Worm (Caenorhabditis elegans) whole organism, L3 larva: ENCODE results near the gene nas-33.

Experiments used
- R02D3.7 ChIP-seq: fragments of 150-350 bp; optimal IDR thresholded peaks from 2 replicates; lab custom pipeline; 2014; ENCODE audit warnings: missing biosample characterization, missing genetic modification characterization
- aly-2 ChIP-seq: fragments of 150-350 bp; optimal IDR thresholded peaks from 2 replicates; lab custom pipeline; 2014; ENCODE audit warnings: missing biosample characterization, missing genetic modification characterization
- ama-1 ChIP-seq: fragments of 150-350 bp; optimal IDR thresholded peaks from 2 replicates; lab custom pipeline; 2018
- ceh-16 ChIP-seq: sonication (generic microtip); optimal IDR thresholded peaks from 2 replicates; lab custom pipeline; 2017; ENCODE audit warnings: missing biosample characterization, missing genetic modification characterization
- ceh-28 ChIP-seq: fragments of 150-350 bp; optimal IDR thresholded peaks from 2 replicates; lab custom pipeline; 2014; ENCODE audit warnings: missing biosample characterization, missing genetic modification reagents, missing genetic modification characterization
- ceh-82 ChIP-seq: fragments of 150-350 bp; optimal IDR thresholded peaks from 2 replicates; lab custom pipeline; 2014; ENCODE audit warnings: missing biosample characterization, missing genetic modification characterization
- ceh-9 ChIP-seq: sonication (generic microtip); optimal IDR thresholded peaks from 2 replicates; lab custom pipeline; 2018; ENCODE audit warnings: missing biosample characterization, missing genetic modification characterization
- daf-12 ChIP-seq: fragments of 150-350 bp; optimal IDR thresholded peaks from 2 replicates; lab custom pipeline; 2014; ENCODE audit warnings: missing biosample characterization, missing genetic modification reagents, missing genetic modification characterization
- egl-5 ChIP-seq: fragments of 150-350 bp; optimal IDR thresholded peaks from 2 replicates; lab custom pipeline; 2017; ENCODE audit warnings: missing biosample characterization, missing genetic modification reagents, missing genetic modification characterization, inconsistent platforms
- elt-1 ChIP-seq: fragments of 150-350 bp; optimal IDR thresholded peaks from 2 replicates; lab custom pipeline; 2014; ENCODE audit warnings: missing biosample characterization, missing genetic modification characterization
- elt-2 ChIP-seq: sonication (generic microtip); optimal IDR thresholded peaks from 2 replicates; lab custom pipeline; 2016; ENCODE audit warnings: missing genetic modification reagents, mild to moderate bottlenecking, missing genetic modification characterization, missing compliant biosample characterization
- fkh-10 ChIP-seq: sonication (generic microtip); optimal IDR thresholded peaks from 2 replicates; lab custom pipeline; 2017; ENCODE audit warnings: missing biosample characterization, missing genetic modification reagents, missing genetic modification characterization
- hmg-11 ChIP-seq: sonication (generic microtip); optimal IDR thresholded peaks from 2 replicates; lab custom pipeline; 2016; ENCODE audit warnings: missing genetic modification characterization, missing compliant biosample characterization
- jun-1 ChIP-seq: fragments of 150-350 bp; optimal IDR thresholded peaks from 2 replicates; lab custom pipeline; 2014; ENCODE audit warnings: missing biosample characterization, missing genetic modification reagents, missing genetic modification characterization
- lsy-12 ChIP-seq: sonication (generic microtip); optimal IDR thresholded peaks from 2 replicates; lab custom pipeline; 2016; ENCODE audit warnings: mild to moderate bottlenecking, missing genetic modification characterization, missing compliant biosample characterization
- mdl-1 ChIP-seq: fragments of 150-350 bp; optimal IDR thresholded peaks from 2 replicates; lab custom pipeline; 2014; ENCODE audit warnings: missing biosample characterization, missing genetic modification characterization
- nfya-1 ChIP-seq: sonication (generic microtip); optimal IDR thresholded peaks from 2 replicates; lab custom pipeline; 2017; ENCODE audit warnings: missing genetic modification characterization, mild to moderate bottlenecking, missing compliant biosample characterization, antibody characterized with exemption, moderate library complexity; ENCODE audit not compliant: insufficient read depth
- nhr-11 ChIP-seq: fragments of 150-350 bp; optimal IDR thresholded peaks from 2 replicates; lab custom pipeline; 2014; ENCODE audit warnings: missing biosample characterization, missing genetic modification characterization
- nhr-12 ChIP-seq: fragments of 150-350 bp; optimal IDR thresholded peaks from 2 replicates; lab custom pipeline; 2014; ENCODE audit warnings: missing biosample characterization, missing genetic modification characterization
- nhr-237 ChIP-seq: fragments of 150-350 bp; optimal IDR thresholded peaks from 2 replicates; lab custom pipeline; 2014; ENCODE audit warnings: missing biosample characterization, missing genetic modification characterization
- nhr-28 ChIP-seq: fragments of 150-350 bp; optimal IDR thresholded peaks from 2 replicates; lab custom pipeline; 2014; ENCODE audit warnings: missing biosample characterization, missing genetic modification characterization
- nhr-43 ChIP-seq: sonication (generic microtip); optimal IDR thresholded peaks from 2 replicates; lab custom pipeline; 2016; ENCODE audit warnings: mild to moderate bottlenecking, missing genetic modification characterization, missing compliant biosample characterization; ENCODE audit not compliant: poor library complexity, severe bottlenecking
- nhr-67 ChIP-seq: fragments of 150-350 bp; optimal IDR thresholded peaks from 2 replicates; lab custom pipeline; 2014; ENCODE audit warnings: missing biosample characterization, missing genetic modification characterization
- nhr-76 ChIP-seq: fragments of 150-350 bp; sonication (generic microtip); optimal IDR thresholded peaks from 5 replicates; lab custom pipeline; 2014; ENCODE audit warnings: missing biosample characterization, missing genetic modification characterization
- nhr-77 ChIP-seq: fragments of 150-350 bp; optimal IDR thresholded peaks from 2 replicates; lab custom pipeline; 2014; ENCODE audit warnings: missing biosample characterization, missing genetic modification characterization
- pqm-1 ChIP-seq: fragments of 150-350 bp; optimal IDR thresholded peaks from 2 replicates; lab custom pipeline; 2017; ENCODE audit warnings: missing biosample characterization, missing genetic modification characterization, inconsistent platforms
- sea-2 ChIP-seq: fragments of 150-350 bp; sonication (generic microtip); optimal IDR thresholded peaks from 4 replicates; lab custom pipeline; 2014; ENCODE audit warnings: missing biosample characterization, missing genetic modification reagents, missing genetic modification characterization
- skn-1 ChIP-seq: fragments of 150-350 bp; optimal IDR thresholded peaks from 2 replicates; lab custom pipeline; 2014; ENCODE audit warnings: missing biosample characterization, missing genetic modification characterization
- snpc-4 ChIP-seq: fragments of 150-350 bp; optimal IDR thresholded peaks from 2 replicates; lab custom pipeline; 2014; ENCODE audit warnings: missing biosample characterization, missing genetic modification characterization
- tbx-2 ChIP-seq: sonication (generic microtip); optimal IDR thresholded peaks from 2 replicates; lab custom pipeline; 2016; ENCODE audit warnings: mild to moderate bottlenecking, missing genetic modification characterization, missing compliant biosample characterization
- unc-39 ChIP-seq: sonication (generic microtip); optimal IDR thresholded peaks from 4 replicates; lab custom pipeline; 2017; ENCODE audit warnings: missing biosample characterization, missing genetic modification characterization
- unc-62 ChIP-seq: fragments of 150-350 bp; sonication (generic microtip); optimal IDR thresholded peaks from 4 replicates; lab custom pipeline; 2014; ENCODE audit warnings: missing biosample characterization, missing genetic modification reagents, missing genetic modification characterization
- zag-1 ChIP-seq: fragments of 150-350 bp; optimal IDR thresholded peaks from 2 replicates; lab custom pipeline; 2014; ENCODE audit warnings: missing biosample characterization, missing genetic modification characterization
- ztf-11 ChIP-seq: fragments of 150-350 bp; optimal IDR thresholded peaks from 2 replicates; lab custom pipeline; 2014; ENCODE audit warnings: missing biosample characterization, missing genetic modification characterization
- ztf-4 ChIP-seq: fragments of 150-350 bp; optimal IDR thresholded peaks from 2 replicates; lab custom pipeline; 2014; ENCODE audit warnings: missing biosample characterization, missing genetic modification characterization

nas-33 gene

DNA sequence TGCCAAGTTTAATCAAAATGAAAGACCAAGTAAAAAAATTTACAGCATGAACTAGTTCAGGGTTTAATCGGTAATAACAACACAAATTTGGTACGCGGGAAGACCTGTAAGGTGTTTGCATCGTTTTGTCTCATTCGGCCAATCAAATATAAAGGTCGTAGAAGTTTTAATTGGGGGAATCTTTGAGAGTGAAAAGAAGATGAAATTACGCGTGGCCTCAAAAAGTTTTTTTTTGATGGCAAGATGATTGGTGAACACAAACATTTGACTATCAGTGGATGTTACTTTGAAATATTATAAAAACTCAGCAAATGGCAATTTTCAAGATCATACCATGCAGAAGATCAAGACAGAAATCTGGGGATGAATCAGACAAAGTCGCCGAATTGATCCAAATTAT, at the start of gene nas-33:
TSS of gene nas-33 (minus strand) at position 101 of the 400 bp plus-strand sequence.
- TF ChIP-seq nhr-11 (tag; lab: Kevin White, UChicago) (no peak), elt-1 (tag; lab: Kevin White, UChicago) (no peak), ama-1 (no peak), jun-1 (tag; lab: Kevin White, UChicago) (no peak), mdl-1 (tag; lab: Kevin White, UChicago) (no peak), nhr-237 (tag; lab: Kevin White, UChicago) (no peak), sea-2 (no peak), snpc-4 (tag; lab: Kevin White, UChicago) (no peak), hmg-11 (tag; lab: Kevin White, UChicago) (no peak), skn-1 (tag; lab: Kevin White, UChicago) (no peak), ztf-4 (tag; lab: Kevin White, UChicago) (no peak), fkh-10 (GFP tag; lab: Kevin White, UChicago) (no peak), nhr-28 (tag; lab: Kevin White, UChicago) (no peak), egl-5 (tag; lab: Kevin White, UChicago) (no peak), ztf-11 (tag; lab: Kevin White, UChicago) (no peak)

DNA sequence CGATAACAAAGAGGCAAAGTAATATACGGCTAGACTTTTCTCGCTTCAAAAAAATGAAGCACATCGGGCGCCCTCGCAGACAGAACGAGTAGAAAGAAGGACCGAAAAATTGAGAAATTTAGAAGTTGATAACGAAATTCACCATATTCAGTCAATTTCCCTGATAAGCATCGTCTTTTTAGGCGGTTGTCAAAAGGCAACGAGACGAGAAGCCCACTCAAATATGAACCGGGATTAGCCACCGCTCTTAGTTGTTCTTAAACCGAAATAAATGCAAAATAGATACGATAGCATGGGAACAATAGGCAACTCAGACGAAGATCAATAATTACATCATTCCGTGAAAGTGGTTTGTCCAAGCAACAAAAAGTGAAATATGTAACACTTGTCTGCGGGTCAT, 48.1 kb upstream of the nas-33 start:
- TF ChIP-seq pqm-1 (peak; percentile 4), fkh-10 (GFP tag; lab: Kevin White, UChicago) (no peak), elt-2 (tag; lab: Kevin White, UChicago) (peak; percentile 64)

- TF ChIP-seq nhr-12 (tag; lab: Kevin White, UChicago) = no peak
- TF ChIP-seq nhr-76 = no peak
- no peak for TF ChIP-seq elt-1 (tag; lab: Kevin White, UChicago)
- TF ChIP-seq ama-1 = no peak
- no peak for TF ChIP-seq ceh-28 (tag; lab: Kevin White, UChicago)
- no peak for TF ChIP-seq mdl-1 (tag; lab: Kevin White, UChicago)
- TF ChIP-seq nhr-77 (tag; lab: Kevin White, UChicago) = no peak
- TF ChIP-seq R02D3.7 (tag; lab: Kevin White, UChicago) = no peak
- TF ChIP-seq ceh-16 (tag; lab: Kevin White, UChicago) = no peak
- TF ChIP-seq unc-39 = no peak
- no peak for TF ChIP-seq nhr-237 (tag; lab: Kevin White, UChicago)
- TF ChIP-seq nhr-43 (tag; lab: Kevin White, UChicago) = no peak
- no peak for TF ChIP-seq pqm-1
- TF ChIP-seq nhr-67 = no peak
- no peak for TF ChIP-seq hmg-11 (tag; lab: Kevin White, UChicago)
- TF ChIP-seq daf-12 (tag; lab: Kevin White, UChicago) = no peak
- TF ChIP-seq aly-2 (tag; lab: Kevin White, UChicago) = no peak
- no peak for TF ChIP-seq lsy-12 (tag; lab: Kevin White, UChicago)
- TF ChIP-seq elt-2 (tag; lab: Kevin White, UChicago) = no peak
Measured at ce11 chrX:6499736-6500135, 44.7 kb upstream of the nas-33 start, which contains the start of gene actl-1. actl-1 (minus strand) TSS chrX:6499836.

DNA sequence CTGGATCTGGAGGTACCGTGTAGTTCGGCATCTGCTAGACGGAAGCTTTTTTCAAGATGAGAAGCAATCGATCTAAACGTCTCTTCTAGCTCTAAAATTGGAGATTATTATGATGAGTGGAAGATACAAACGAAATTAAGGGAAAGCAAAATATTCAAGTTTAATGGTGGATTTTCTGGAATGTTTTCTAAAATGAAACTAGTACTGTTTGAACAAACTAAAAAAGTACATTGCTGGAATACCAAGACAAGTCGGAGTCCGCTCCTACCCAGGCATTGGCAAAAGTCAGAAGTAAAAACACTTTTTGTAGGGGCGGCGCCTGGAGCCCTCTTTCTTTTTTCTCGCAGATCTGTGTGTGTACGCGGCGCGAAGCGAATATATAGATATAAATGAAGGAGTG, 29.7 kb upstream of the nas-33 start, which contains the start of gene gar-1:
TSS of gene gar-1 (minus strand) at position 101 of the 400 bp plus-strand sequence.
- TF ChIP-seq nhr-11 (tag; lab: Kevin White, UChicago) = no peak

DNA sequence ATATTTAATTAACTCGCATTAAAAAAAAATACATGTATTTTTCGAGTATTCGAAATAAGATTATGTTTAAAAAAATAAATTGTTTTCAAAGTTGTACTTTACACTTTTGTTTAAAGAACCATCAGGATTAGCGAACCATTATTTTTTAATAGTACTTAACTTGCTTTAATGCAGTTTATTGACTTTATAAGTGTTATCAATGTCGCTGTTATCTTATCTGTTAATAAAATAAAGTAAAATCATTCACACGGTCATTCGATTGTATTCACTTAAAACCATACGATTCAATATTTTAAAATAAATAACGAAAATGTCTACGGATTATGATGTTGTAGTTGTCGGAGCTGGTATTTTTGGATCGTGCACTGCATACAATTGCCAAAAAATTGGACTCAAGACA, 21.5 kb upstream of the nas-33 start, which contains the start of gene C15B12.1:
TSS of gene C15B12.1 (plus strand) at position 271 of the 400 bp plus-strand sequence.
- no peak for TF ChIP-seq ztf-4 (tag; lab: Kevin White, UChicago)
- TF ChIP-seq elt-2 (tag; lab: Kevin White, UChicago) = peak; percentile 67
- TF ChIP-seq nhr-77 (tag; lab: Kevin White, UChicago) = no peak
- peak; percentile 76 for TF ChIP-seq pqm-1
- TF ChIP-seq unc-62 (GFP tag; lab: Kevin White, UChicago) = no peak
- no peak for TF ChIP-seq R02D3.7 (tag; lab: Kevin White, UChicago)
- no peak for TF ChIP-seq daf-12 (tag; lab: Kevin White, UChicago)
- no peak for TF ChIP-seq hmg-11 (tag; lab: Kevin White, UChicago)

DNA sequence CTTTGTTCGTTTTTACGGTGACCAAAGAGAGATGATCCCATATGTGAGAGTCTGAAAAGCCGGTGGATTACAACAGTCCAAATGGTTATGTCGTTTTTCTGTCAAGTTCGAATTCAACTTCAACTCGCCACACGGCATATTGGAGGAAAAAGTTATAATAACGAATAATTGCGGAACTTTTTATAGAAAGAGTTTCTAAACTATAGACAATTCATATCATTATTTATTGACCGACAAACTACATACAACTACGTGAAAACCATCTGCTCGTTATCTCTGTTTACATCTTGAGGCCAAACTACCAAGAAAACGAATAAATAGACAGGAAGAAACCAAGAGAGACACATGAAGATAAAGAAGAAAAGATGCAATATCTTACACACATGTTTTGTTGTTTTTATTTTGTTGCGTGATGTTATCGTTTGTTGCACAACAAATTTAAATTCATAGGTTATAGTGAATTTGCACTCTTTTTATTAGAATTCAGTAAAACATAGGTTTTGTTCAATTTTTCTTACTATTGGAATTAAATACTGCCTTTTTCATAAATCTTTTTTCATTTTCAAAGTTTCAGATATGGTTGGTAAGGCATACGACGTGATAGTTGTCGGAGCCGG, 18.7 kb upstream of the nas-33 start, which contains the start of the genes C15B12.4 and C15B12.8:
TSS of gene C15B12.4 (minus strand) at position 51 of the 617 bp plus-strand sequence.
TSS of gene C15B12.8 (plus strand) at position 567 of the 617 bp plus-strand sequence.
- no peak for TF ChIP-seq ceh-82 (tag; lab: Kevin White, UChicago)
- no peak for TF ChIP-seq nfya-1
- no peak for TF ChIP-seq unc-39
- no peak for TF ChIP-seq ceh-9 (tag; lab: Kevin White, UChicago)
- no peak for TF ChIP-seq ceh-28 (tag; lab: Kevin White, UChicago)
- TF ChIP-seq ztf-4 (tag; lab: Kevin White, UChicago) = no peak
- TF ChIP-seq zag-1 (tag; lab: Kevin White, UChicago) = no peak
- TF ChIP-seq nhr-76 = no peak
- TF ChIP-seq mdl-1 (tag; lab: Kevin White, UChicago) = no peak
- TF ChIP-seq hmg-11 (tag; lab: Kevin White, UChicago) = no peak
- no peak for TF ChIP-seq nhr-11 (tag; lab: Kevin White, UChicago)
- TF ChIP-seq fkh-10 (GFP tag; lab: Kevin White, UChicago) = no peak
- no peak for TF ChIP-seq tbx-2 (tag; lab: Kevin White, UChicago)
